Fruit fly (Drosophila melanogaster): ENCODE data around the gene CG6996.

Gene CG6996

dm6 chr3L:20194731-20195130, 12.6 kb upstream of the CG6996 start (continued):
- TF ChIP-seq H2.0 (GFP tag; IDR thresholded peaks at IDR 0.05) (0 out of 2 replicates have a peak, but pooled peaks have one; percentile 10), CG12744 (GFP tag; optimal IDR thresholded peaks at IDR 0.05) (no peak), CG10267 (tag; optimal IDR thresholded peaks at IDR 0.05) (peak; percentile 1), pnt (GFP tag; optimal IDR thresholded peaks at IDR 0.05) (peak; percentile 21), CG10565 (GFP tag; optimal IDR thresholded peaks at IDR 0.05) (no peak), Drgx (GFP tag; IDR thresholded peaks at IDR 0.05) (peak; percentile 49), aop (GFP tag; IDR thresholded peaks at IDR 0.05) (no peak), CG9817 (tag; optimal IDR thresholded peaks at IDR 0.05) (peak; percentile 48), CG14667 (GFP tag; IDR thresholded peaks at IDR 0.05) (0 out of 2 replicates have a peak, but pooled peaks have one; percentile 22), CG10979 (tag; optimal IDR thresholded peaks at IDR 0.05) (peak; percentile 51), Doc2 (GFP tag; IDR thresholded peaks at IDR 0.05) (no peak), CG7372 (GFP tag; IDR thresholded peaks at IDR 0.05) (peak; percentile 24; the same call in 1 of the 2 replicates), CG18262 (tag; optimal IDR thresholded peaks at IDR 0.05) (peak; percentile 20), unpg (GFP tag; optimal IDR thresholded peaks at IDR 0.05) (peak; percentile 57), CG2116 (GFP tag; optimal IDR thresholded peaks at IDR 0.05) (no peak), vfl (GFP tag; optimal IDR thresholded peaks at IDR 0.05) (no peak), Elba2 (GFP tag; optimal IDR thresholded peaks at IDR 0.05) (no peak), sens (GFP tag) (peak; percentile 66), Trl (optimal IDR thresholded peaks at IDR 0.05) (no peak), Trl (GFP tag; optimal IDR thresholded peaks at IDR 0.05) (peak; percentile 33), CoRest (tag; optimal IDR thresholded peaks at IDR 0.05) (peak; percentile 64)

dm6 chr3L:20195875-20196274, 11.5 kb upstream of the CG6996 start:
- TF ChIP-seq zfh1 (GFP tag; IDR thresholded peaks at IDR 0.05) (peak; percentile 73; the same call in 2 of the 3 replicates), pan (optimal IDR thresholded peaks at IDR 0.05) (no peak), pan (GFP tag; optimal IDR thresholded peaks at IDR 0.05 in 1 of 2, IDR thresholded peaks at IDR 0.05 in 1 of 2) (peak in 1 of 2 experiments; percentile 81), Dad (GFP tag; optimal IDR thresholded peaks at IDR 0.05) (peak; percentile 39), Nf-YA (GFP tag; IDR thresholded peaks at IDR 0.05) (peak; percentile 58; the same call in 1 of the 2 replicates), CG12219 (GFP tag; optimal IDR thresholded peaks at IDR 0.05) (peak; percentile 65), chinmo (GFP tag; IDR thresholded peaks at IDR 0.05; ENCODE audit: partially characterized antibody) (0 out of 4 replicates have a peak, but pooled peaks have one; percentile 56), Asciz (GFP tag; optimal IDR thresholded peaks at IDR 0.05) (peak; percentile 53), Tbp (GFP tag; optimal IDR thresholded peaks at IDR 0.05) (no peak), Side (GFP tag; optimal IDR thresholded peaks at IDR 0.05) (peak; percentile 59), CG3838 (GFP tag; optimal IDR thresholded peaks at IDR 0.05) (no peak), E2f2 (GFP tag; IDR thresholded peaks at IDR 0.05) (peak; percentile 44; the same call in 1 of the 2 replicates), NFAT (GFP tag; IDR thresholded peaks at IDR 0.05) (peak; percentile 31; the same call in 1 of the 2 replicates), pb (GFP tag; optimal IDR thresholded peaks at IDR 0.05) (peak; percentile 42), Dip2 (GFP tag; IDR thresholded peaks at IDR 0.05) (no peak), CG16779 (GFP tag; IDR thresholded peaks at IDR 0.05) (no peak), tgo (GFP tag; IDR thresholded peaks at IDR 0.05) (peak; percentile 40; the same call in 1 of the 3 replicates), so (GFP tag; IDR thresholded peaks at IDR 0.05) (peak; percentile 64; the same call in 1 of the 3 replicates), CG6689 (GFP tag; IDR thresholded peaks at IDR 0.05) (peak; percentile 69), CG6272 (GFP tag; IDR thresholded peaks at IDR 0.05) (peak; percentile 59; the same call in 1 of the 2 replicates), CG12942 (GFP tag; optimal IDR thresholded peaks at IDR 0.05) (peak; percentile 26), CG7556 (GFP tag; optimal IDR thresholded peaks at IDR 0.05) (peak; percentile 29), psq (GFP tag; optimal IDR thresholded peaks at IDR 0.05) (no peak), Vsx1 (GFP tag; optimal IDR thresholded peaks at IDR 0.05) (no peak), CG7839 (tag; optimal IDR thresholded peaks at IDR 0.05) (peak; percentile 74), Abd-B (GFP tag; optimal IDR thresholded peaks at IDR 0.05) (peak; percentile 64), CG3065 (GFP tag; optimal IDR thresholded peaks at IDR 0.05) (peak; percentile 41), Sry-β (GFP tag; optimal IDR thresholded peaks at IDR 0.05) (no peak), zfh2 (GFP tag; optimal IDR thresholded peaks at IDR 0.05) (no peak), CG1529 (GFP tag; optimal IDR thresholded peaks at IDR 0.05) (peak; percentile 31), NC2β (GFP tag; optimal IDR thresholded peaks at IDR 0.05) (peak; percentile 2), grn (GFP tag; optimal IDR thresholded peaks at IDR 0.05) (no peak)

All from whole organism, embryonic.